Worm (Caenorhabditis elegans) whole organism, L3 larva: ENCODE results near the gene D2063.1.

Experiments used
- aly-2 ChIP-seq: fragments of 150-350 bp; optimal IDR thresholded peaks from 2 replicates; lab custom pipeline; 2014; ENCODE audit warnings: missing biosample characterization, missing genetic modification characterization
- elt-2 ChIP-seq: sonication (generic microtip); optimal IDR thresholded peaks from 2 replicates; lab custom pipeline; 2016; ENCODE audit warnings: missing genetic modification reagents, mild to moderate bottlenecking, missing genetic modification characterization, missing compliant biosample characterization
- mdl-1 ChIP-seq: fragments of 150-350 bp; optimal IDR thresholded peaks from 2 replicates; lab custom pipeline; 2014; ENCODE audit warnings: missing biosample characterization, missing genetic modification characterization
- nfya-1 ChIP-seq: sonication (generic microtip); optimal IDR thresholded peaks from 2 replicates; lab custom pipeline; 2017; ENCODE audit warnings: missing genetic modification characterization, mild to moderate bottlenecking, missing compliant biosample characterization, antibody characterized with exemption, moderate library complexity; ENCODE audit not compliant: insufficient read depth
- nhr-11 ChIP-seq: fragments of 150-350 bp; optimal IDR thresholded peaks from 2 replicates; lab custom pipeline; 2014; ENCODE audit warnings: missing biosample characterization, missing genetic modification characterization
- nhr-76 ChIP-seq: fragments of 150-350 bp; sonication (generic microtip); optimal IDR thresholded peaks from 5 replicates; lab custom pipeline; 2014; ENCODE audit warnings: missing biosample characterization, missing genetic modification characterization
- pha-4 ChIP-seq: fragments of 150-350 bp; optimal IDR thresholded peaks from 2 replicates; lab custom pipeline; 2014; ENCODE audit warnings: missing biosample characterization, missing genetic modification reagents, missing genetic modification characterization

DNA sequence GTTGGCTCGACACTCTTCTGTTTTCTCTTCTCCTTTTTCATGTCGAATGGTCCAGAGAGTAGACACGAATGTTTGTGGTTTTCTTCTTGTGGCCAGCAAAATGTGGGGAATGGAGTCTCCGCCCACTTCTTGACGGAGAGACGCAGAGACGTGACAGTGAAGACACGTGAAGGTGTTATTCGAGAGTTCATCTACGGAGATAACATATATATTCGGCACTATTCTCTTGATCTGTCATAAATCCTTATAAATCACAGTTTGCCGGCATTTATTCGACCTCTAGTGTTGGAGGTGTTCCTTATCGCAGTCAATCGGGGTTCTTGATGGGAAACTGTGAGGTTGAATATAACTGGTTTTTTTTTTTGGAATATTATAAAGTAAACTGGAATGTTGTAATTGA lies 34.6 kb downstream of the D2063.1 start, which contains the start of gene F32D1.3:
- no peak for TF ChIP-seq aly-2 (tag; lab: Kevin White, UChicago)
- TF ChIP-seq pha-4 (tag; lab: Kevin White, UChicago), result no peak
- no peak for TF ChIP-seq nfya-1 (tag; lab: Kevin White, UChicago)
- TF ChIP-seq elt-2 (tag; lab: Kevin White, UChicago), result no peak
- no peak for TF ChIP-seq nhr-76 (tag; lab: Kevin White, UChicago)
- TF ChIP-seq nhr-11 (tag; lab: Kevin White, UChicago), result no peak
- no peak for TF ChIP-seq mdl-1 (tag; lab: Kevin White, UChicago)
